Worm (Caenorhabditis elegans): ENCODE results near the gene ztf-25.
"Not testable (repeated sequence)": the region's sequence is repeated elsewhere in the genome, so short reads cannot be mapped to it uniquely, and the experiment has no call there.

DNA sequence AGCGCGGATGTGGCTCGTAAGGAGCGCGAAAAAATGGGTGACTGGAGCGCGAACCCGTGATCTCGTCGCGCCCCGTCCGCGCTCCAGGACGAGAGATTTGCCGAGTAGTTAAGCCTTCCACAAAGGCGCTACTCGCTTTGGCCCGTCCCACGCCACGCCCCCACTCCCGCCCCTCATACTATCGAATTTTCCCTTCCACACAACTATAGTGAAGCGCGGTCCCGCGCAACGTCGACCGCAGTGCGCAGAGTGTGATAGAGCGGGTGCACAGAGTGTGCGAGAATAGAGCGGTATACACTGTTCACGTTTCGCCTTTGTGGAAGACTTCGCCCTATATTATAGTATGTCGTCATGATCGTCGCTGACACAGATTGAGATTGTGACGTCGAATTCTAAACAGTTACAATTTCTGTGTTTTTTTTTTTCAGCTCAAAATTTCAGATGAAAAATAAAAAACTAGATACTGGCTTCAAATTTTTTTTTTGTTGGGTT, 17.2 kb upstream of the ztf-25 start, which contains the start of gene fbxa-133:
- not testable (repeated sequence) for TF ChIP-seq fkh-10 (GFP tag; optimal IDR thresholded peaks at IDR 0.05); efl-1 (optimal IDR thresholded peaks at IDR 0.05); efl-1 (GFP tag; optimal IDR thresholded peaks at IDR 0.05 in 1 of 2)
